Worm (Caenorhabditis elegans): Measurements from ENCODE around the gene vha-2.

DNA sequence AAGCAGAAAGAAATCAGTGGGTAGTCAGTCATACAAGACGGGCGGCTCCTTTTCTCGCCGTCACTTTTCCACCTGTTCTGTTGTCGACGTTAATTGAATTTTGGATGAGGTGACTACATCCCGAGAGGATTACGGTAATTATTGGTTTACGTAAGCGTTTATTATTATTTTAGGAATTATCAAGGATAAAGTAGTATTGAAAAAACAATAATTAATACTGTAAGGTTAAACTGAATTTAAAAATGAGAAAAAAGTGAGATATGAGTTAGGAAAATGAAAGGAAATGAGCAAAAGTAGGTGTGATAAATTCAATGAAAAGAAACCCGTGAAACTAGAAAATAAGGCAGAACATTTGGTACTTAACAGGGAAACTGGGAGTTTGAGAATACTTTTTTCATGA is 43.0 kb upstream of the vha-2 start, which contains the start of gene hlh-4:
- TF ChIP-seq mxl-2 (GFP tag; conservative IDR thresholded peaks at IDR 0.05) = no peak
- no peak for TF ChIP-seq ceh-32 (tag; optimal IDR thresholded peaks at IDR 0.05; ENCODE audit: poor library complexity)
- TF ChIP-seq egl-27 (tag; optimal IDR thresholded peaks at IDR 0.05) = no peak
- no peak for TF ChIP-seq lsy-2 (tag; optimal IDR thresholded peaks at IDR 0.05)
- no peak for TF ChIP-seq pha-4 (GFP tag; IDR thresholded peaks at IDR 0.05)
- no peak for TF ChIP-seq pha-4 (tag; optimal IDR thresholded peaks at IDR 0.05)
- TF ChIP-seq duxl-1 (tag; optimal IDR thresholded peaks at IDR 0.05; ENCODE audit: poor library complexity) = no peak
- TF ChIP-seq snpc-4 (tag; optimal IDR thresholded peaks at IDR 0.05) = no peak
- TF ChIP-seq rbr-2 (tag; optimal IDR thresholded peaks at IDR 0.05) = no peak
- TF ChIP-seq dmd-9 (GFP tag; IDR thresholded peaks at IDR 0.05) = no peak

Data from whole organism, L4 larva.